Worm (Caenorhabditis elegans) whole organism, L2 larva: Measurements from ENCODE around the gene srw-62.

ENCODE experiments used
- R02D3.7 ChIP-seq: fragments of 150-350 bp; optimal IDR thresholded peaks from 2 replicates; lab custom pipeline; 2014; ENCODE audit warnings: missing biosample characterization, missing genetic modification characterization
- ZK546.5 ChIP-seq: sonication (generic microtip); optimal IDR thresholded peaks from 2 replicates; lab custom pipeline; 2017; ENCODE audit warnings: missing biosample characterization, missing genetic modification characterization
- aly-2 ChIP-seq: fragments of 150-350 bp; optimal IDR thresholded peaks from 2 replicates; lab custom pipeline; 2014; ENCODE audit warnings: missing biosample characterization, missing genetic modification characterization
- ama-1 ChIP-seq: fragments of 150-350 bp; optimal IDR thresholded peaks from 2 replicates; lab custom pipeline; 2018; ENCODE audit warnings: inconsistent platforms
- ceh-82 ChIP-seq: fragments of 150-350 bp; optimal IDR thresholded peaks from 2 replicates; lab custom pipeline; 2014; ENCODE audit warnings: missing biosample characterization, missing genetic modification characterization
- nhr-25 ChIP-seq: fragments of 150-350 bp; sonication (generic microtip); optimal IDR thresholded peaks from 3 replicates; lab custom pipeline; 2014; ENCODE audit warnings: missing biosample characterization, missing genetic modification characterization
- nhr-77 ChIP-seq: fragments of 150-350 bp; optimal IDR thresholded peaks from 2 replicates; lab custom pipeline; 2014; ENCODE audit warnings: missing biosample characterization, missing genetic modification characterization
- peb-1 ChIP-seq: fragments of 150-350 bp; optimal IDR thresholded peaks from 2 replicates; lab custom pipeline; 2014; ENCODE audit warnings: missing biosample characterization, missing genetic modification characterization
- sem-4 ChIP-seq: fragments of 150-350 bp; optimal IDR thresholded peaks from 2 replicates; lab custom pipeline; 2014; ENCODE audit warnings: missing biosample characterization, missing genetic modification reagents, missing genetic modification characterization
- snpc-4 ChIP-seq: fragments of 150-350 bp; optimal IDR thresholded peaks from 2 replicates; lab custom pipeline; 2014; ENCODE audit warnings: missing biosample characterization, missing genetic modification characterization
- unc-62 ChIP-seq: fragments of 150-350 bp; optimal IDR thresholded peaks from 2 replicates; lab custom pipeline; 2014; ENCODE audit warnings: missing biosample characterization, missing genetic modification reagents, missing genetic modification characterization
- ztf-11 ChIP-seq: sonication (generic microtip); optimal IDR thresholded peaks from 2 replicates; lab custom pipeline; 2017; ENCODE audit warnings: missing biosample characterization, missing genetic modification characterization

DNA sequence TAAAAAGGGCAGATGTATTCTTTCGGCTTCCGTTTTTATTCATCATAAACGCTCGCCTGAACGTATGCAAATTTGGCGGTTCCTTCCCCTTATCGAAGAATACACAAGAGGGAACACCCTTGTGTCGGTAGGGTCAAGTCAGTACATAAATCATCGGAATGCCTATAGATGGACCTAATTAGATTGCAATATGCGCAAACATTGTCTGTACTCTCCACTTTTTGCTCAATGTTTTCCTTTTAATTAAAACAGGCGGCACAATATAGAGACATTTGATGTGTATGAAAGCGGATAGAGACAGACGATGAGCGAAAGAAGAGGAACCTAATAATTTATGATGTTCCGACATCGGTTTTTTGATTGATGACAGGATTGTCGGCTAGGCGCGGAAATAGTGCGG lies 11.0 kb upstream of the srw-62 start:
- TF ChIP-seq ama-1, result no peak
- TF ChIP-seq nhr-77 (tag; lab: Kevin White, UChicago), result no peak
- no peak for TF ChIP-seq R02D3.7 (tag; lab: Kevin White, UChicago)
- no peak for TF ChIP-seq ztf-11 (tag; lab: Kevin White, UChicago)
- TF ChIP-seq snpc-4 (tag; lab: Kevin White, UChicago), result no peak
- TF ChIP-seq ceh-82 (tag; lab: Kevin White, UChicago), result no peak
- no peak for TF ChIP-seq ZK546.5 (tag; lab: Kevin White, UChicago)
- no peak for TF ChIP-seq peb-1 (tag; lab: Kevin White, UChicago)
- no peak for TF ChIP-seq nhr-25
- no peak for TF ChIP-seq aly-2 (tag; lab: Kevin White, UChicago)
- no peak for TF ChIP-seq unc-62 (GFP tag; lab: Kevin White, UChicago)
- TF ChIP-seq sem-4, result no peak
